Worm (Caenorhabditis elegans) whole organism, dauer: ENCODE data around the gene srx-102.

Experiments
- unc-62 ChIP-seq: sonication (generic microtip); optimal IDR thresholded peaks from 2 replicates; lab custom pipeline; 2017; ENCODE audit warnings: missing biosample characterization, missing genetic modification reagents, missing genetic modification characterization

srx-102 gene

ce11 chrII:3655378-3655777 lies 39.2 kb downstream of the srx-102 start, which contains the start of gene F19B10.5:
Gene F19B10.5 (plus strand): TSS chrII:3655678.
- TF ChIP-seq unc-62 (GFP tag; lab: Kevin White, UChicago) = no peak

- TF ChIP-seq unc-62 (GFP tag; lab: Kevin White, UChicago) = no peak
These were observed 47.5 kb downstream of the srx-102 start, which contains the start of gene fbxb-33 for ce11 chrII:3647111-3647510. Gene fbxb-33 (plus strand): TSS chrII:3647411.
